Fruit fly (Drosophila melanogaster) S2 (cell line): ENCODE measurements around the gene CG18599.

Experiments
- CG8478 ChIP-seq: fragments of >200 bp; optimal IDR thresholded peaks from 2 replicates; lab custom pipeline; 2018
- CTCF ChIP-seq, 2 experiments: fragments of >200 bp; optimal IDR thresholded peaks; 2 replicates each; lab custom pipeline; 2018

dm6 chr3R:18295262-18295944 lies 27.8 kb downstream of the CG18599 start:
- TF ChIP-seq CTCF (optimal IDR thresholded peaks at IDR 0.05; lab: Kevin White, UChicago) (no peak), CG8478 (lab: Kevin White, UChicago) (no peak)
